Worm (Caenorhabditis elegans): Measurements from ENCODE around the gene adt-3.

adt-3 gene

ce11 chrX:3957475-3958204 is 26.2 kb downstream of the adt-3 start (continued):
- no peak for TF ChIP-seq sox-4 (tag; optimal IDR thresholded peaks at IDR 0.05)
- no peak for TF ChIP-seq efl-3 (GFP tag; optimal IDR thresholded peaks at IDR 0.05)
- TF ChIP-seq hpl-2 (GFP tag; optimal IDR thresholded peaks at IDR 0.05) = no peak
- TF ChIP-seq nhr-84 (tag; optimal IDR thresholded peaks at IDR 0.05) = no peak
- TF ChIP-seq nhr-47 (tag; optimal IDR thresholded peaks at IDR 0.05) = no peak
- no peak for TF ChIP-seq fos-1 (tag; optimal IDR thresholded peaks at IDR 0.05)
- TF ChIP-seq lin-39 (tag; optimal IDR thresholded peaks at IDR 0.05) = no peak
- TF ChIP-seq mab-9 (GFP tag; IDR thresholded peaks at IDR 0.05) = no peak
- TF ChIP-seq nhr-19 (GFP tag; conservative IDR thresholded peaks at IDR 0.05) = no peak
- TF ChIP-seq efl-1 (optimal IDR thresholded peaks at IDR 0.05) = no peak
- TF ChIP-seq efl-1 (GFP tag; optimal IDR thresholded peaks at IDR 0.05 in 1 of 2) = no peak
- no peak for TF ChIP-seq elt-3 (tag; optimal IDR thresholded peaks at IDR 0.05)
- no peak for TF ChIP-seq unc-86 (tag; optimal IDR thresholded peaks at IDR 0.05)
- peak; percentile 86 for TF ChIP-seq fkh-10 (GFP tag; optimal IDR thresholded peaks at IDR 0.05)
- TF ChIP-seq unc-130 (tag; optimal IDR thresholded peaks at IDR 0.05) = no peak
- no peak for TF ChIP-seq dsc-1 (tag; optimal IDR thresholded peaks at IDR 0.05)
- no peak for TF ChIP-seq C04F5.9 (tag; optimal IDR thresholded peaks at IDR 0.05)
- peak; percentile 21 for TF ChIP-seq nhr-71 (tag; optimal IDR thresholded peaks at IDR 0.05)
- TF ChIP-seq unc-30 (tag; optimal IDR thresholded peaks at IDR 0.05) = no peak
- TF ChIP-seq F16B12.6 (tag; optimal IDR thresholded peaks at IDR 0.05) = no peak
- TF ChIP-seq ama-1 (optimal IDR thresholded peaks at IDR 0.05) = no peak
- TF ChIP-seq swsn-7 (tag; optimal IDR thresholded peaks at IDR 0.05) = no peak
- TF ChIP-seq isw-1 (GFP tag; IDR thresholded peaks at IDR 0.05) = no peak
- TF ChIP-seq nhr-20 (tag; optimal IDR thresholded peaks at IDR 0.05) = no peak
- TF ChIP-seq ets-5 (GFP tag; IDR thresholded peaks at IDR 0.05) = no peak
- TF ChIP-seq unc-98 (GFP tag; IDR thresholded peaks at IDR 0.05) = no peak
- peak; percentile 5 for TF ChIP-seq tbx-2 (tag; optimal IDR thresholded peaks at IDR 0.05)
- TF ChIP-seq fkh-8 (tag; optimal IDR thresholded peaks at IDR 0.05) = no peak
- no peak for TF ChIP-seq aly-2 (tag; optimal IDR thresholded peaks at IDR 0.05)
- no peak for TF ChIP-seq pqm-1 (tag; optimal IDR thresholded peaks at IDR 0.05)
- peak; percentile 9 for TF ChIP-seq snu-23 (GFP tag; optimal IDR thresholded peaks at IDR 0.05)
- TF ChIP-seq nhr-85 (tag) = no peak
- no peak for TF ChIP-seq ceh-8 (GFP tag; optimal IDR thresholded peaks at IDR 0.05)
- no peak for TF ChIP-seq lsy-2 (tag; optimal IDR thresholded peaks at IDR 0.05)
- no peak for TF ChIP-seq C34B4.2 (tag; optimal IDR thresholded peaks at IDR 0.05)
- no peak for TF ChIP-seq tlp-1 (tag; optimal IDR thresholded peaks at IDR 0.05)
- TF ChIP-seq aha-1 (tag; optimal IDR thresholded peaks at IDR 0.05) = no peak
- no peak for TF ChIP-seq alr-1 (tag; optimal IDR thresholded peaks at IDR 0.05; ENCODE audit: borderline replicate concordance)
- TF ChIP-seq mef-2 (tag; optimal IDR thresholded peaks at IDR 0.05) = no peak
- TF ChIP-seq lin-14 (GFP tag; optimal IDR thresholded peaks at IDR 0.05) = peak; percentile 86
- TF ChIP-seq pax-3 (tag; optimal IDR thresholded peaks at IDR 0.05) = no peak
- no peak for TF ChIP-seq pag-3 (tag; optimal IDR thresholded peaks at IDR 0.05; ENCODE audit: borderline replicate concordance, insufficient read depth)
- no peak for TF ChIP-seq sup-37 (GFP tag; optimal IDR thresholded peaks at IDR 0.05)
- TF ChIP-seq rnt-1 (tag; optimal IDR thresholded peaks at IDR 0.05) = peak; percentile 20
- TF ChIP-seq grh-1 (GFP tag; IDR thresholded peaks at IDR 0.05) = no peak

Data from whole organism, L1 larva.